Fruit fly (Drosophila melanogaster) whole organism, embryonic: ENCODE data around the gene Ets97D.

Experiments
- Awh ChIP-seq: fragments of 200-800 bp; sonication (Bioruptor generic); IDR thresholded peaks from 2 replicates; pipeline ENCODE4, ENCODE4 v1.3.6; 2022; ENCODE audit warnings: missing biosample characterization, missing genetic modification characterization
- CG1024 ChIP-seq: fragments of 200-800 bp; sonication (Bioruptor generic); IDR thresholded peaks from 2 replicates; pipeline ENCODE4 v1.3.6; 2022; ENCODE audit warnings: missing biosample characterization, missing genetic modification characterization
- CG10274 ChIP-seq: fragments of 200-800 bp; sonication (Bioruptor generic); optimal IDR thresholded peaks from 3 replicates; lab custom pipeline; 2017; ENCODE audit warnings: missing biosample characterization, mild to moderate bottlenecking, missing genetic modification characterization
- CG10543 ChIP-seq: fragments of 200-800 bp; sonication (Bioruptor generic); optimal IDR thresholded peaks from 3 replicates; lab custom pipeline; 2017; ENCODE audit warnings: missing biosample characterization, mild to moderate bottlenecking, missing genetic modification characterization, moderate library complexity
- CG10654 ChIP-seq: fragments of 200-800 bp; sonication (Bioruptor generic); optimal IDR thresholded peaks from 2 replicates; lab custom pipeline; 2016; ENCODE audit warnings: missing biosample characterization, missing genetic modification characterization
- CG11695 ChIP-seq: fragments of 200-800 bp; sonication (Bioruptor generic); IDR thresholded peaks from 3 replicates; pipeline ENCODE4 v1.3.6; 2022; ENCODE audit warnings: missing biosample characterization, missing genetic modification characterization
- CG12299 ChIP-seq: fragments of 200-800 bp; sonication (Bioruptor generic); optimal IDR thresholded peaks from 2 replicates; lab custom pipeline; 2018; ENCODE audit warnings: missing biosample characterization, mild to moderate bottlenecking, missing genetic modification characterization
- CG15514 ChIP-seq: fragments of 200-800 bp; sonication (Bioruptor generic); optimal IDR thresholded peaks from 3 replicates; lab custom pipeline; 2017; ENCODE audit warnings: missing biosample characterization, missing genetic modification characterization, mild to moderate bottlenecking, moderate library complexity, missing genetic modification reagents
- CG15696 ChIP-seq: fragments of 200-800 bp; sonication (Bioruptor generic); optimal IDR thresholded peaks from 2 replicates; lab custom pipeline; 2019; ENCODE audit warnings: missing biosample characterization, mild to moderate bottlenecking, missing genetic modification characterization, moderate library complexity
- CG17328 ChIP-seq: fragments of 200-800 bp; sonication (Bioruptor generic); IDR thresholded peaks from 2 replicates; pipeline ENCODE4 v1.3.6; 2022; ENCODE audit warnings: missing biosample characterization, missing genetic modification characterization
- CG17829 ChIP-seq: fragments of 200-800 bp; optimal IDR thresholded peaks from 2 replicates; lab custom pipeline; 2019; ENCODE audit warnings: missing biosample characterization, mild to moderate bottlenecking, missing genetic modification characterization, moderate library complexity
- CG2712 ChIP-seq: fragments of 200-800 bp; optimal IDR thresholded peaks from 3 replicates; lab custom pipeline; 2019; ENCODE audit warnings: missing biosample characterization, mild to moderate bottlenecking, missing genetic modification characterization, moderate library complexity
- CG32772 ChIP-seq: fragments of 200-800 bp; sonication (Bioruptor generic); IDR thresholded peaks from 2 replicates; pipeline ENCODE4 v1.3.6; 2022; ENCODE audit warnings: missing biosample characterization, missing genetic modification characterization
- CG3726 ChIP-seq: fragments of 200-800 bp; sonication (Bioruptor generic); IDR thresholded peaks from 3 replicates; pipeline ENCODE4, ENCODE4 v1.3.6; 2022; ENCODE audit warnings: missing biosample characterization, missing genetic modification characterization
- CG3847 ChIP-seq: fragments of 200-800 bp; sonication (Bioruptor generic); IDR thresholded peaks from 2 replicates; pipeline ENCODE4 v1.3.6; 2022; ENCODE audit warnings: missing biosample characterization, missing genetic modification characterization
- CG4282 ChIP-seq: fragments of 200-800 bp; sonication (Bioruptor generic); optimal IDR thresholded peaks from 2 replicates; lab custom pipeline; 2016; ENCODE audit warnings: missing biosample characterization, missing genetic modification characterization
- CG4328 ChIP-seq: fragments of 200-800 bp; sonication (Bioruptor generic); optimal IDR thresholded peaks from 3 replicates; lab custom pipeline; 2017; ENCODE audit warnings: missing biosample characterization, missing genetic modification reagents, missing genetic modification characterization
- CG4424 ChIP-seq: fragments of 200-800 bp; sonication (Bioruptor generic); optimal IDR thresholded peaks from 3 replicates; lab custom pipeline; 2016; ENCODE audit warnings: missing biosample characterization, missing genetic modification characterization
- CG4707 ChIP-seq: fragments of 200-800 bp; sonication (Bioruptor generic); optimal IDR thresholded peaks from 2 replicates; lab custom pipeline; 2018; ENCODE audit warnings: missing biosample characterization, mild to moderate bottlenecking, missing genetic modification characterization, moderate library complexity
- CG5180 ChIP-seq: fragments of 200-800 bp; sonication (Bioruptor generic); optimal IDR thresholded peaks from 3 replicates; lab custom pipeline; 2017; ENCODE audit warnings: missing biosample characterization, missing genetic modification characterization, mild to moderate bottlenecking, moderate library complexity, missing genetic modification reagents
- CG5953 ChIP-seq: fragments of 200-800 bp; sonication (Bioruptor generic); IDR thresholded peaks from 2 replicates; pipeline ENCODE4 v1.3.6; 2022; ENCODE audit warnings: missing biosample characterization, missing genetic modification characterization
- CG6813 ChIP-seq: fragments of 200-800 bp; sonication (Bioruptor generic); optimal IDR thresholded peaks from 2 replicates; lab custom pipeline; 2017; ENCODE audit warnings: missing biosample characterization, missing genetic modification characterization, mild to moderate bottlenecking, moderate library complexity, missing genetic modification reagents
- CG7271 ChIP-seq: fragments of 200-800 bp; sonication (Bioruptor generic); optimal IDR thresholded peaks from 2 replicates; lab custom pipeline; 2018; ENCODE audit warnings: missing biosample characterization, mild to moderate bottlenecking, missing genetic modification characterization, moderate library complexity
- CG7357 ChIP-seq: fragments of 200-800 bp; sonication (Bioruptor generic); IDR thresholded peaks from 3 replicates; pipeline ENCODE4 v1.3.6; 2022; ENCODE audit warnings: missing biosample characterization, missing genetic modification characterization
- CG7745 ChIP-seq: fragments of 200-800 bp; sonication (Bioruptor generic); optimal IDR thresholded peaks from 2 replicates; lab custom pipeline; 2018; ENCODE audit warnings: missing biosample characterization, mild to moderate bottlenecking, missing genetic modification characterization, moderate library complexity
- CG7987 ChIP-seq: fragments of 200-800 bp; sonication (Bioruptor generic); optimal IDR thresholded peaks from 2 replicates; lab custom pipeline; 2018; ENCODE audit warnings: missing biosample characterization, mild to moderate bottlenecking, missing genetic modification characterization, moderate library complexity
- CG9215 ChIP-seq: fragments of 200-800 bp; sonication (Bioruptor generic); IDR thresholded peaks from 2 replicates; pipeline ENCODE4 v1.3.6; 2022; ENCODE audit warnings: missing biosample characterization, missing genetic modification characterization
- CG9727 ChIP-seq: fragments of 200-800 bp; sonication (Bioruptor generic); optimal IDR thresholded peaks from 3 replicates; lab custom pipeline; 2017; ENCODE audit warnings: missing biosample characterization, mild to moderate bottlenecking, missing genetic modification characterization
- CG9817 ChIP-seq: fragments of 200-800 bp; sonication (Bioruptor generic); optimal IDR thresholded peaks from 2 replicates; lab custom pipeline; 2018; ENCODE audit warnings: missing biosample characterization, mild to moderate bottlenecking, missing genetic modification characterization, moderate library complexity
- D ChIP-seq, 2 experiments: fragments of 200-800 bp in 1 of 2; fragments of >200 bp in 1 of 2; sonication (Bioruptor generic) in 1 of 2; optimal IDR thresholded peaks; 2 replicates in 1 of 2; 3 replicates in 1 of 2; lab custom pipeline; 2017; ENCODE audit warnings: mild to moderate bottlenecking in 1 of 2, missing biosample characterization in 1 of 2, missing genetic modification characterization in 1 of 2, missing genetic modification reagents in 1 of 2
- Dfd ChIP-seq, 2 experiments: fragments of >200 bp; optimal IDR thresholded peaks; 2 replicates each; lab custom pipeline; 2017; ENCODE audit warnings: missing biosample characterization in 2 of 2, missing genetic modification characterization in 2 of 2
- Med ChIP-seq: fragments of 200-800 bp; sonication (Bioruptor generic); peaks from one replicate; lab custom pipeline; 2016; ENCODE audit warnings: missing biosample characterization, missing genetic modification characterization, mild to moderate bottlenecking, inconsistent platforms, moderate library complexity
- Meics ChIP-seq: fragments of 200-800 bp; sonication (Bioruptor generic); optimal IDR thresholded peaks from 2 replicates; lab custom pipeline; 2017; ENCODE audit warnings: missing biosample characterization, mild to moderate bottlenecking, missing genetic modification characterization
- Nf-YA ChIP-seq: fragments of 200-800 bp; sonication (Bioruptor generic); IDR thresholded peaks from 2 replicates; pipeline ENCODE4 v1.3.6; 2022; ENCODE audit warnings: missing biosample characterization, missing genetic modification characterization
- ara ChIP-seq: fragments of 200-800 bp; sonication (Bioruptor generic); IDR thresholded peaks from 2 replicates; pipeline ENCODE4 v1.3.6; 2022; ENCODE audit warnings: missing biosample characterization, missing genetic modification characterization
- bowl ChIP-seq: fragments of 200-800 bp; sonication (Bioruptor generic); IDR thresholded peaks from 2 replicates; pipeline ENCODE4 v1.3.6; 2022; ENCODE audit warnings: missing biosample characterization, missing genetic modification characterization
- chm ChIP-seq: fragments of 200-800 bp; sonication (Bioruptor generic); IDR thresholded peaks from 2 replicates; pipeline ENCODE4 v1.3.6; 2022; ENCODE audit warnings: missing biosample characterization, missing genetic modification characterization
- dm ChIP-seq: fragments of 200-800 bp; sonication (Bioruptor generic); optimal IDR thresholded peaks from 3 replicates; lab custom pipeline; 2016; ENCODE audit warnings: missing biosample characterization, missing genetic modification characterization
- emc ChIP-seq: fragments of 200-800 bp; sonication (Bioruptor generic); optimal IDR thresholded peaks from 2 replicates; lab custom pipeline; 2016; ENCODE audit warnings: missing biosample characterization, missing genetic modification characterization
- ftz-f1 ChIP-seq: fragments of 200-800 bp; sonication (Bioruptor generic); optimal IDR thresholded peaks from 2 replicates; lab custom pipeline; 2016; ENCODE audit warnings: missing biosample characterization, missing genetic modification characterization
- gro ChIP-seq: fragments of 200-800 bp; sonication (Bioruptor generic); optimal IDR thresholded peaks from 2 replicates; lab custom pipeline; 2016; ENCODE audit warnings: missing biosample characterization, missing genetic modification characterization
- hb ChIP-seq: fragments of 200-800 bp; sonication (Bioruptor generic); IDR thresholded peaks from 3 replicates; pipeline ENCODE4 v1.3.6; 2022; ENCODE audit warnings: missing biosample characterization, missing genetic modification characterization; ENCODE audit not compliant: partially characterized antibody
- hkb ChIP-seq, 2 experiments: fragments of 200-800 bp in 1 of 2; fragments of >200 bp in 1 of 2; sonication (Bioruptor generic) in 1 of 2; IDR thresholded peaks in 1 of 2; optimal IDR thresholded peaks in 1 of 2; 2 replicates each; pipeline versions ENCODE4 v1.3.6 to Lab custom; 2017 to 2022; ENCODE audit warnings: missing biosample characterization in 1 of 2, missing genetic modification characterization in 1 of 2
- ind ChIP-seq: fragments of 200-800 bp; sonication (Bioruptor generic); optimal IDR thresholded peaks from 3 replicates; lab custom pipeline; 2016; ENCODE audit warnings: missing biosample characterization, missing genetic modification characterization
- maf-S ChIP-seq: fragments of 200-800 bp; sonication (Bioruptor generic); optimal IDR thresholded peaks from 2 replicates; lab custom pipeline; 2016; ENCODE audit warnings: missing biosample characterization, missing genetic modification characterization
- nau ChIP-seq: fragments of 200-800 bp; sonication (Bioruptor generic); optimal IDR thresholded peaks from 3 replicates; lab custom pipeline; 2017; ENCODE audit warnings: missing biosample characterization, mild to moderate bottlenecking, missing genetic modification characterization, missing genetic modification reagents
- run ChIP-seq: fragments of 200-800 bp; sonication (Bioruptor generic); optimal IDR thresholded peaks from 3 replicates; lab custom pipeline; 2018; ENCODE audit warnings: missing biosample characterization, mild to moderate bottlenecking, missing genetic modification characterization
- tio ChIP-seq: fragments of 200-800 bp; sonication (Bioruptor generic); optimal IDR thresholded peaks from 2 replicates; lab custom pipeline; 2017; ENCODE audit warnings: missing biosample characterization, missing genetic modification characterization, inconsistent platforms
- toy ChIP-seq: fragments of 200-800 bp; sonication (Bioruptor generic); IDR thresholded peaks from 2 replicates; pipeline ENCODE4 v1.3.6; 2022; ENCODE audit warnings: missing biosample characterization, missing genetic modification characterization
- trh ChIP-seq: fragments of 200-800 bp; sonication (Bioruptor generic); optimal IDR thresholded peaks from 2 replicates; lab custom pipeline; 2016; ENCODE audit warnings: missing biosample characterization, missing genetic modification characterization
- wor ChIP-seq: fragments of 200-800 bp; sonication (Bioruptor generic); IDR thresholded peaks from 2 replicates; pipeline ENCODE4 v1.3.6; 2022; ENCODE audit warnings: missing biosample characterization, missing genetic modification characterization

Gene Ets97D

DNA sequence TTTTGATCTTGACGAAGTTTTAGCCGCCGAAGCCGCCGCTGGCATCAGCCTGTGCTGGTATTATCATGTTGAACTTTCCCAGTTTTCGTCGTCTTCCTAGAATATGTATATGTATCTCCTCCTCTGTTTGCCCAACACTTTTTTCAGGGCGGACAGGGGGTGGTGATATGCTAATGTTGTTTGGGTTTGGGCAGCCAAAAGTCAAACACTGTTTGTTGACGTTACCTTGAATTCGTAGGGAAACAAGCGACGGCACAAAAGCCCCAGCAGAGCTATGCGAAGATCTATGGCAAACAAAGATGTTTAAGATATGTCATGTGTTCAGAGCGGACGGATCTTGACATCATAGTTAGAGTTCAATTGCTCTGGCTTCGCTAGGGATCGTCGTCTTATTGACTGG, 3.9 kb downstream of the Ets97D start (continued):
- TF ChIP-seq hkb (optimal IDR thresholded peaks at IDR 0.05; lab: Kevin White, UChicago) (no peak), hkb (GFP tag; IDR thresholded peaks at IDR 0.05; lab: Robert Waterston, UW) (0 out of 2 replicates have a peak, but pooled peaks have one; percentile 24), CG9727 (GFP tag; lab: Kevin White, UChicago) (no peak), chm (GFP tag; lab: Robert Waterston, UW) (no peak), CG10543 (GFP tag; lab: Kevin White, UChicago) (no peak), CG32772 (no peak), ara (GFP tag; lab: Robert Waterston, UW) (no peak), CG12299 (tag; lab: Kevin White, UChicago) (no peak), CG3847 (GFP tag; lab: Robert Waterston, UW) (no peak), CG4282 (GFP tag; lab: Kevin White, UChicago) (no peak), Dfd (GFP tag; optimal IDR thresholded peaks at IDR 0.05; lab: Kevin White, UChicago) (no peak), ind (GFP tag; lab: Kevin White, UChicago) (no peak), run (tag; lab: Kevin White, UChicago) (no peak), CG3726 (GFP tag; lab: Robert Waterston, UW) (no peak), hb (GFP tag; lab: Robert Waterston, UW) (no peak), CG7271 (tag; lab: Kevin White, UChicago) (no peak), CG4707 (peak; percentile 31), Meics (no peak), CG10274 (GFP tag; lab: Kevin White, UChicago) (no peak), CG17328 (GFP tag; lab: Robert Waterston, UW) (0 out of 2 replicates have a peak, but pooled peaks have one; percentile 5), Med (GFP tag; lab: Kevin White, UChicago) (peak; percentile 79), CG9817 (no peak), CG10654 (GFP tag; lab: Kevin White, UChicago) (no peak), emc (GFP tag; lab: Kevin White, UChicago) (no peak), CG15514 (GFP tag; lab: Kevin White, UChicago) (no peak), CG5180 (GFP tag; lab: Kevin White, UChicago) (peak; percentile 33), nau (no peak), tio (GFP tag; lab: Kevin White, UChicago) (no peak), bowl (GFP tag; lab: Robert Waterston, UW) (no peak), trh (GFP tag; lab: Kevin White, UChicago) (no peak), CG17829 (tag; lab: Kevin White, UChicago) (no peak), D (optimal IDR thresholded peaks at IDR 0.05; lab: Kevin White, UChicago) (no peak), D (GFP tag; optimal IDR thresholded peaks at IDR 0.05; lab: Kevin White, UChicago) (peak; percentile 40), CG7745 (no peak), CG6813 (GFP tag; lab: Kevin White, UChicago) (peak; percentile 47), CG4328 (no peak), CG1024 (GFP tag; lab: Robert Waterston, UW) (0 out of 2 replicates have a peak, but pooled peaks have one; percentile 16), wor (no peak), CG5953 (GFP tag; lab: Robert Waterston, UW) (no peak), CG9215 (GFP tag; lab: Robert Waterston, UW) (no peak), dm (no peak), Nf-YA (no peak), Awh (GFP tag; lab: Robert Waterston, UW) (no peak), CG7987 (GFP tag; lab: Kevin White, UChicago) (peak; percentile 30), CG2712 (peak; percentile 10), CG15696 (peak; percentile 7), maf-S (GFP tag; lab: Kevin White, UChicago) (no peak), CG11695 (GFP tag; lab: Robert Waterston, UW) (0 out of 3 replicates have a peak, but pooled peaks have one; percentile 37), toy (no peak), gro (GFP tag; lab: Kevin White, UChicago) (no peak), ftz-f1 (GFP tag; lab: Kevin White, UChicago) (no peak), CG7357 (GFP tag; lab: Robert Waterston, UW) (no peak), CG4424 (GFP tag; lab: Kevin White, UChicago) (no peak)
